Worm (Caenorhabditis elegans) whole organism, young adult: ENCODE measurements around the gene fbxb-117.

Source experiments
- F55B11.4 ChIP-seq: sonication (generic microtip); optimal IDR thresholded peaks from 2 replicates; lab custom pipeline; 2016; ENCODE audit warnings: missing compliant biosample characterization, missing genetic modification characterization, borderline replicate concordance; ENCODE audit not compliant: insufficient read depth
- Y53G8AR.9 ChIP-seq: fragments of 200-800 bp; sonication (Bioruptor generic); conservative IDR thresholded peaks from 2 replicates; pipeline ENCODE4 v1.3.6; 2022; ENCODE audit warnings: missing genetic modification reagents, missing genetic modification characterization, missing compliant biosample characterization
- dpl-1 ChIP-seq: fragments of 150-350 bp; optimal IDR thresholded peaks from 2 replicates; lab custom pipeline; 2014; ENCODE audit warnings: missing biosample characterization, missing genetic modification reagents, missing genetic modification characterization
- nhr-90 ChIP-seq: sonication (generic microtip); optimal IDR thresholded peaks from 2 replicates; lab custom pipeline; 2016; ENCODE audit warnings: missing genotype, mild to moderate bottlenecking, missing genetic modification characterization, missing compliant biosample characterization
- rpc-1 ChIP-seq, 2 experiments: fragments of 150-350 bp in 1 of 2; sonication (generic microtip) in 1 of 2; optimal IDR thresholded peaks; 2 replicates each; lab custom pipeline; 2014 to 2018; ENCODE audit warnings: missing biosample characterization in 1 of 2, missing genetic modification characterization in 1 of 2, missing genetic modification reagents in 1 of 2, missing genotype in 1 of 2
- snpc-4 ChIP-seq, 5 experiments: fragments of 150-350 bp in 1 of 5; sonication (generic microtip) in 4 of 5; optimal IDR thresholded peaks; 2 replicates each; lab custom pipeline; 2014 to 2018; ENCODE audit warnings: missing genetic modification characterization in 5 of 5, missing biosample characterization in 3 of 5, antibody characterized with exemption in 2 of 5, mild to moderate bottlenecking in 2 of 5, missing compliant biosample characterization in 2 of 5, missing genotype in 2 of 5, moderate library complexity in 2 of 5, missing genetic modification reagents in 1 of 5
- unc-62 ChIP-seq: fragments of 150-350 bp; optimal IDR thresholded peaks from 2 replicates; lab custom pipeline; 2014; ENCODE audit warnings: missing biosample characterization, missing genetic modification reagents, missing genetic modification characterization

DNA sequence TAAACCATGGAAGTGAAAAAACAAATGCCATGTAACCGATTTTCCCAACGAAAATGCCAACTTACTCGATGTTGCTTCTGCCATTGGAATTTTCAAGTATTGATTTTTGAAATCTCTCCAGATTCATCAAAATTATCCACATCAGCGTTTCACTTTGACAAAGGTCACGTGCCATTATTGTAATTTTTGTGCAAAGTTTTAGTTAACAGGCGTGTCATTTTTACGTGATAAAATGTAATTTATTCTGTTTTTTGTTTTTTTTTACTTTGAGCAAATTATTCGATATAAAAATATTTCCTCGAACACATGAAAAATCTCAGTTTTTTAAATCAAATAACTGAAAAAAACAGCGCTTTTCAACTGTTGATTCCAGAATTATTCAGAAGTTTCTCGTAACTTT is 20.1 kb upstream of the fbxb-117 start, which contains the start of gene F21D9.2:
- TF ChIP-seq dpl-1 (GFP tag; lab: Kevin White, UChicago) (no peak), Y53G8AR.9 (GFP tag; lab: Robert Waterston, UW) (no peak), rpc-1 (optimal IDR thresholded peaks at IDR 0.05; lab: Kevin White, UChicago) (no peak), rpc-1 (tag; optimal IDR thresholded peaks at IDR 0.05; lab: Kevin White, UChicago) (no peak), nhr-90 (tag; lab: Kevin White, UChicago) (no peak), unc-62 (no peak), F55B11.4 (tag; lab: Kevin White, UChicago) (no peak), snpc-4 (GFP tag; optimal IDR thresholded peaks at IDR 0.05; lab: Kevin White, UChicago) (no peak), snpc-4 (tag; optimal IDR thresholded peaks at IDR 0.05; lab: Kevin White, UChicago) (no peak)
